Worm (Caenorhabditis elegans) whole organism, early embryonic: ENCODE results near the gene F54H12.2.
"Not testable (repeated sequence)": the region's sequence is repeated elsewhere in the genome, so short reads cannot be mapped to it uniquely, and the experiment has no call there.

Experiments used
- B0310.2 ChIP-seq: sonication (generic microtip); optimal IDR thresholded peaks from 2 replicates; lab custom pipeline; 2016; ENCODE audit warnings: mild to moderate bottlenecking, missing genetic modification characterization, missing compliant biosample characterization
- F13C5.2 ChIP-seq: sonication (generic microtip); optimal IDR thresholded peaks from 2 replicates; lab custom pipeline; 2017; ENCODE audit warnings: mild to moderate bottlenecking, missing genetic modification characterization, inconsistent platforms, missing compliant biosample characterization
- aly-1 ChIP-seq: sonication (generic microtip); optimal IDR thresholded peaks from 2 replicates; lab custom pipeline; 2016; ENCODE audit warnings: missing genetic modification characterization, missing compliant biosample characterization
- ama-1 ChIP-seq: fragments of 150-350 bp; optimal IDR thresholded peaks from 2 replicates; lab custom pipeline; 2014
- ceh-13 ChIP-seq: fragments of 200-800 bp; sonication (Bioruptor generic); optimal IDR thresholded peaks from 2 replicates; lab custom pipeline; 2018; ENCODE audit warnings: mild to moderate bottlenecking, missing genetic modification characterization, missing compliant biosample characterization
- ceh-36 ChIP-seq: sonication (generic microtip); optimal IDR thresholded peaks from 2 replicates; lab custom pipeline; 2016; ENCODE audit warnings: missing genetic modification characterization, inconsistent platforms, missing compliant biosample characterization
- ets-7 ChIP-seq: sonication (generic microtip); optimal IDR thresholded peaks from 2 replicates; lab custom pipeline; 2016; ENCODE audit warnings: missing genotype, missing genetic modification characterization, missing compliant biosample characterization
- flt-1 ChIP-seq: fragments of 200-800 bp; sonication (Bioruptor generic); IDR thresholded peaks from 2 replicates; pipeline ENCODE4 v1.3.6; 2022; ENCODE audit warnings: missing genetic modification characterization, missing compliant biosample characterization
- hmbx-1 ChIP-seq: sonication (generic microtip); optimal IDR thresholded peaks from 2 replicates; lab custom pipeline; 2016; ENCODE audit warnings: mild to moderate bottlenecking, missing genetic modification characterization, missing compliant biosample characterization
- hmg-4 ChIP-seq: fragments of 200-800 bp; sonication (Bioruptor generic); optimal IDR thresholded peaks from 2 replicates; lab custom pipeline; 2018; ENCODE audit warnings: mild to moderate bottlenecking, missing genetic modification characterization, missing compliant biosample characterization
- hnd-1 ChIP-seq: sonication (generic microtip); optimal IDR thresholded peaks from 2 replicates; lab custom pipeline; 2016; ENCODE audit warnings: missing genetic modification characterization, missing compliant biosample characterization
- pes-1 ChIP-seq: fragments of 200-800 bp; sonication (Bioruptor generic); IDR thresholded peaks from 2 replicates; pipeline ENCODE4 v1.3.6; 2022; ENCODE audit warnings: missing genetic modification reagents, missing genetic modification characterization, missing compliant biosample characterization
- scrt-1 ChIP-seq: fragments of 200-800 bp; sonication (Bioruptor generic); IDR thresholded peaks from 2 replicates; pipeline ENCODE4 v1.3.6; 2022; ENCODE audit warnings: missing genetic modification characterization, missing compliant biosample characterization
- sea-1 ChIP-seq: fragments of 200-800 bp; sonication (Bioruptor generic); conservative IDR thresholded peaks from 2 replicates; pipeline ENCODE4 v1.3.6; 2022; ENCODE audit warnings: missing genetic modification characterization, missing compliant biosample characterization
- tbx-11 ChIP-seq: fragments of 200-800 bp; sonication (Bioruptor generic); IDR thresholded peaks from 2 replicates; pipeline ENCODE4 v1.3.6; 2022; ENCODE audit warnings: missing genetic modification characterization, missing compliant biosample characterization
- tbx-37 ChIP-seq: fragments of 200-800 bp; sonication (Bioruptor generic); conservative IDR thresholded peaks from 2 replicates; pipeline ENCODE4 v1.3.6; 2022; ENCODE audit warnings: missing genetic modification reagents, missing genetic modification characterization, missing compliant biosample characterization
- tra-4 ChIP-seq: sonication (generic microtip); optimal IDR thresholded peaks from 2 replicates; lab custom pipeline; 2017; ENCODE audit warnings: missing genetic modification characterization, missing compliant biosample characterization

F54H12.2 gene

DNA sequence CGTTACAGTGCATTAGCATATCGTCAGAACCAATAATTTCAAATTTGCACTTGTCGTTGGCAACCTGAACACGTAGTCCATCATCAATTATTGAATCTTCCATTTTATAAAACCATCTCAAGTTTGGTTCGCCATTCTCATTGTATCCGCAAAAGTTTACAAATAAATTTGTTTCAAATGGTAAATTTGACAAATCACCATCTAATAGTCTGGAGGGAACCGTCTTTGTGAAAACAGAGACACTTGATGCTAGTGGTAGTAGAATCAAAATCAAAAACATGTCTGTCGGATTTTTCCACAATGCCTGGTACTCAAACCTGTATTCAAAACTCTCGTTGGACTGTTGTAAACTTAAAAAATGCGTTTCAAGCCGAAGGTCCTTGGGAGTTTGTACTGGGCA lies at the start of gene F54H12.2:
F54H12.2 (plus strand) TSS at position 301 of the 400 bp plus-strand sequence.
- not testable (repeated sequence) for TF ChIP-seq flt-1; ama-1; aly-1 (tag; lab: Kevin White, UChicago)

ce11 chrIII:7917667-7918066 lies 46.7 kb upstream of the F54H12.2 start, which contains the start of gene gly-3:
TSS of gene gly-3 (minus strand) at chrIII:7917767.
- no peak for TF ChIP-seq hmg-4
- no peak for TF ChIP-seq hnd-1
- TF ChIP-seq flt-1 = no peak
- no peak for TF ChIP-seq ceh-36

DNA sequence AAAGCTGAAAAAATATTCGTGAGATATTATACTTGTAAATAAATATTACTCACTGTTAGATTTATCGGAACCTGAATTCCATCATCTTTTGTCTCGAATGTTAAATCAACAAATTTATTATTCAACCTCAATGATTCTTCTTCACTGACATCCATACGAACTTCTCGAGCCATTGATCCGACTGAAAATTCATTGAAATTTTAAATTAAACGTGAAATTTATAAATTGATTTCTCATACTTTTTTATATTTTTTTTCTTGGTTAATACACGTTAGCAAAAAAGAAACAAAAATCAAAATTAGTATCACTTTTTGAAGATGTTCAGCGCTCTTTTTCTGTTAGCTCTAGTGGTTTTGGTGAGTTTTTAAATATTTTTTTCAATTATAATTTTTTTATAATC lies 44.6 kb upstream of the F54H12.2 start, which contains the start of gene C29E4.14:
C29E4.14 (plus strand) TSS at position 301 of the 400 bp plus-strand sequence.
- TF ChIP-seq scrt-1 (no peak), tbx-37 (GFP tag; lab: Robert Waterston, UW) (no peak), hmg-4 (no peak), hmbx-1 (tag; lab: Kevin White, UChicago) (no peak), ceh-36 (no peak), ceh-13 (no peak), F13C5.2 (tag; lab: Kevin White, UChicago) (no peak), ets-7 (no peak), tbx-11 (GFP tag; lab: Robert Waterston, UW) (no peak), aly-1 (tag; lab: Kevin White, UChicago) (no peak), tra-4 (no peak), sea-1 (GFP tag; lab: Robert Waterston, UW) (no peak), flt-1 (no peak), pes-1 (no peak), B0310.2 (tag; lab: Kevin White, UChicago) (no peak), ama-1 (no peak)

ce11 chrIII:7922207-7922606 lies 42.2 kb upstream of the F54H12.2 start, which contains the start of gene C29E4.17:
TSS of gene C29E4.17 (plus strand) at chrIII:7922507.
- TF ChIP-seq ceh-13 = no peak

ce11 chrIII:7924821-7925220 lies 39.6 kb upstream of the F54H12.2 start, which contains the start of gene tag-250:
TSS of gene tag-250 (minus strand) at chrIII:7924921.
- TF ChIP-seq tbx-11 (GFP tag; lab: Robert Waterston, UW) (no peak), pes-1 (no peak), ceh-36 (no peak), hmg-4 (no peak), ama-1 (no peak), tbx-37 (GFP tag; lab: Robert Waterston, UW) (no peak), scrt-1 (no peak), flt-1 (no peak), ets-7 (no peak), hmbx-1 (tag; lab: Kevin White, UChicago) (no peak)

ce11 chrIII:7925968-7926367 lies 38.4 kb upstream of the F54H12.2 start:
- TF ChIP-seq F13C5.2 (tag; lab: Kevin White, UChicago) = no peak
- TF ChIP-seq ets-7 = no peak
- TF ChIP-seq hmbx-1 (tag; lab: Kevin White, UChicago) = no peak
- TF ChIP-seq tra-4 = no peak
- TF ChIP-seq ama-1 = no peak
- no peak for TF ChIP-seq aly-1 (tag; lab: Kevin White, UChicago)
- no peak for TF ChIP-seq tbx-11 (GFP tag; lab: Robert Waterston, UW)
- TF ChIP-seq B0310.2 (tag; lab: Kevin White, UChicago) = no peak
- TF ChIP-seq ceh-13 = no peak
- no peak for TF ChIP-seq hmg-4
- no peak for TF ChIP-seq pes-1
- no peak for TF ChIP-seq scrt-1

DNA sequence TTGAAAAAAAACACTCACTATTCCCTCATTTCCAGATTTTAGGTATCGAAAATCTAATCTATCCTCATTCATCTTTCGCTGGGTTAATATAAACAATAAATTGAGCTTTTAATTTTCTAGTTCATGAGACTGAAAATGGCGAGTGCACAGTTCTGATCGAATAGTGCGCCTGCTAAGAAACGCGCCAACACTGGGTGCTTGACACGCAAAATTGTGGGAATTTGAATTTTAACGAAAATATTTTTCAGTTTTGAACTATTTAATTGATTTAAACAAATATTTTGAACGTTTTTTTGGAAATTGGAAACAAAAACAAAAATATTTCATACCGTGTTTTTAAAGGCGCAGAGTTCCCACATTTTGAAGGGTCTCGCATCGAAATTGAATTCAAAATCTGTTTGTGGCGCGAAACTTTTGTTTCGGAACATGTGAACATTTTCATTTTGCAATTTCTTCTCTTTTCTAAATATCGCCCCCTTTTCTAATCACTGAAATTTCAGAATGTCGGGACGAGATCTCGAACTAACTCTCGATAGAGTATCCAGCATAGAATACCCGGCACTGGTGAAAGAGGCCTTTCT lies 35.7 kb upstream of the F54H12.2 start, which contains the start of the genes C29E4.13 and npp-15:
C29E4.13 (minus strand) TSS at position 169 of the 581 bp plus-strand sequence.
npp-15 (plus strand) TSS at position 495 of the 581 bp plus-strand sequence.
- TF ChIP-seq hnd-1 = no peak
- TF ChIP-seq hmg-4 = no peak
- no peak for TF ChIP-seq hmbx-1 (tag; lab: Kevin White, UChicago)
- no peak for TF ChIP-seq ceh-13
- TF ChIP-seq F13C5.2 (tag; lab: Kevin White, UChicago) = no peak
- no peak for TF ChIP-seq aly-1 (tag; lab: Kevin White, UChicago)
- no peak for TF ChIP-seq tra-4

ce11 chrIII:7933235-7933634 lies 31.1 kb upstream of the F54H12.2 start, which contains the start of gene ran-2:
TSS of gene ran-2 (plus strand) at chrIII:7933535.
- TF ChIP-seq ceh-13 (no peak), pes-1 (no peak), hnd-1 (no peak), ceh-36 (no peak), scrt-1 (no peak), tbx-11 (GFP tag; lab: Robert Waterston, UW) (no peak), B0310.2 (tag; lab: Kevin White, UChicago) (no peak), hmbx-1 (tag; lab: Kevin White, UChicago) (no peak), ets-7 (no peak), tra-4 (no peak), ama-1 (no peak), sea-1 (GFP tag; lab: Robert Waterston, UW) (no peak), hmg-4 (no peak), flt-1 (no peak), F13C5.2 (tag; lab: Kevin White, UChicago) (no peak), tbx-37 (GFP tag; lab: Robert Waterston, UW) (no peak)

- TF ChIP-seq ama-1 = no peak
- TF ChIP-seq sea-1 (GFP tag; lab: Robert Waterston, UW) = no peak
- no peak for TF ChIP-seq tbx-37 (GFP tag; lab: Robert Waterston, UW)
- TF ChIP-seq scrt-1 = no peak
- no peak for TF ChIP-seq tbx-11 (GFP tag; lab: Robert Waterston, UW)
- no peak for TF ChIP-seq hmbx-1 (tag; lab: Kevin White, UChicago)
- TF ChIP-seq B0310.2 (tag; lab: Kevin White, UChicago) = no peak
- TF ChIP-seq flt-1 = no peak
- TF ChIP-seq pes-1 = no peak
- no peak for TF ChIP-seq ceh-13
- TF ChIP-seq F13C5.2 (tag; lab: Kevin White, UChicago) = no peak
- no peak for TF ChIP-seq hnd-1
These were observed 26.8 kb upstream of the F54H12.2 start, which contains the start of gene C29E4.10 for ce11 chrIII:7937548-7937947. TSS of gene C29E4.10 (plus strand) at chrIII:7937848.
